Worm (Caenorhabditis elegans): ENCODE data around the gene nas-20.

The nas-20 gene

ce11 chrV:11430823-11431222, 41.3 kb downstream of the nas-20 start:
- no peak for TF ChIP-seq tlf-1 (GFP tag; optimal IDR thresholded peaks at IDR 0.05)
- no peak for TF ChIP-seq F49E8.2 (tag; optimal IDR thresholded peaks at IDR 0.05; ENCODE audit: insufficient read depth)
- TF ChIP-seq hsf-1 (GFP tag; IDR thresholded peaks at IDR 0.05), result no peak
- no peak for TF ChIP-seq ets-4 (GFP tag; optimal IDR thresholded peaks at IDR 0.05)
- TF ChIP-seq egl-18 (GFP tag; IDR thresholded peaks at IDR 0.05), result no peak
- no peak for TF ChIP-seq pbrm-1 (GFP tag; IDR thresholded peaks at IDR 0.05)
- no peak for TF ChIP-seq ceh-58 (GFP tag; IDR thresholded peaks at IDR 0.05)
- no peak for TF ChIP-seq ceh-40 (GFP tag; IDR thresholded peaks at IDR 0.05)
- TF ChIP-seq B0019.2 (GFP tag; conservative IDR thresholded peaks at IDR 0.05), result no peak
- no peak for TF ChIP-seq lsy-27 (tag; optimal IDR thresholded peaks at IDR 0.05; ENCODE audit: borderline replicate concordance, insufficient read depth)
- no peak for TF ChIP-seq F55B11.4 (tag; optimal IDR thresholded peaks at IDR 0.05; ENCODE audit: borderline replicate concordance, insufficient read depth)

ce11 chrV:11428728-11429127, 43.4 kb downstream of the nas-20 start:
- TF ChIP-seq nfyb-1 (GFP tag; IDR thresholded peaks at IDR 0.05) (no peak), K12H6.12 (tag; optimal IDR thresholded peaks at IDR 0.05) (no peak), akir-1 (GFP tag; optimal IDR thresholded peaks at IDR 0.05) (no peak), mel-28 (tag; optimal IDR thresholded peaks at IDR 0.05; ENCODE audit: borderline replicate concordance) (no peak), xnd-1 (tag; optimal IDR thresholded peaks at IDR 0.05) (no peak), ceh-100 (GFP tag; IDR thresholded peaks at IDR 0.05) (no peak), B0261.1 (tag; optimal IDR thresholded peaks at IDR 0.05) (no peak), egrh-3 (GFP tag; IDR thresholded peaks at IDR 0.05) (no peak), tbp1 (GFP tag; optimal IDR thresholded peaks at IDR 0.05) (no peak), F49E8.2 (tag; optimal IDR thresholded peaks at IDR 0.05; ENCODE audit: insufficient read depth) (no peak), C06A6.2 (GFP tag; conservative IDR thresholded peaks at IDR 0.05) (no peak), hmg-20 (GFP tag; IDR thresholded peaks at IDR 0.05) (no peak), ztf-28 (GFP tag; IDR thresholded peaks at IDR 0.05) (no peak), T07F8.4 (tag; optimal IDR thresholded peaks at IDR 0.05) (no peak), attf-5 (GFP tag; optimal IDR thresholded peaks at IDR 0.05) (no peak), Y53F4B.3 (GFP tag; IDR thresholded peaks at IDR 0.05) (no peak), dpff-1 (tag; optimal IDR thresholded peaks at IDR 0.05) (no peak)

ce11 chrV:11424565-11424964, 47.5 kb downstream of the nas-20 start, which contains the start of gene T26H10.2:
Gene T26H10.2 (minus strand): TSS chrV:11424665.
- TF ChIP-seq sptf-2 (GFP tag; optimal IDR thresholded peaks at IDR 0.05) (no peak), somi-1 (GFP tag; optimal IDR thresholded peaks at IDR 0.05) (no peak), Y53F4B.3 (GFP tag; IDR thresholded peaks at IDR 0.05) (no peak), hmg-20 (GFP tag; IDR thresholded peaks at IDR 0.05) (no peak)

ce11 chrV:11421605-11422004, 50.5 kb downstream of the nas-20 start, which contains the start of gene des-2:
Gene des-2 (minus strand): TSS chrV:11421705.
- TF ChIP-seq die-1 (tag; optimal IDR thresholded peaks at IDR 0.05) (no peak), snpc-4 (GFP tag; optimal IDR thresholded peaks at IDR 0.05) (no peak), snpc-4 (tag; optimal IDR thresholded peaks at IDR 0.05) (no peak), akir-1 (GFP tag; optimal IDR thresholded peaks at IDR 0.05) (no peak), hmg-1.2 (GFP tag; IDR thresholded peaks at IDR 0.05) (no peak), him-1 (tag; optimal IDR thresholded peaks at IDR 0.05) (no peak), fkh-3 (tag; optimal IDR thresholded peaks at IDR 0.05) (no peak), ztf-22 (GFP tag; optimal IDR thresholded peaks at IDR 0.05) (no peak), snpc-1.1 (tag; optimal IDR thresholded peaks at IDR 0.05; ENCODE audit: insufficient read depth) (no peak), nhr-90 (tag; optimal IDR thresholded peaks at IDR 0.05) (no peak), ztf-3 (GFP tag; optimal IDR thresholded peaks at IDR 0.05) (no peak), Y67H2A.10 (GFP tag; conservative IDR thresholded peaks at IDR 0.05) (no peak), egrh-3 (GFP tag; IDR thresholded peaks at IDR 0.05) (no peak), zfh-2 (GFP tag; conservative IDR thresholded peaks at IDR 0.05) (no peak), Y53G8AR.9 (GFP tag; conservative IDR thresholded peaks at IDR 0.05) (no peak), ceh-58 (GFP tag; IDR thresholded peaks at IDR 0.05) (no peak), F37B4.10 (GFP tag; IDR thresholded peaks at IDR 0.05) (no peak), bed-2 (GFP tag; IDR thresholded peaks at IDR 0.05) (no peak), Y53F4B.3 (GFP tag; IDR thresholded peaks at IDR 0.05) (no peak), ceh-27 (GFP tag; optimal IDR thresholded peaks at IDR 0.05) (no peak)
